Worm (Caenorhabditis elegans) whole organism, L4 larva: ENCODE data around the gene Y67A10A.2.

Experiments used
- lsy-2 ChIP-seq, 2 experiments: fragments of 150-350 bp in 1 of 2; sonication (generic microtip) in 1 of 2; optimal IDR thresholded peaks; 2 replicates each; lab custom pipeline; 2014 to 2017; ENCODE audit warnings: missing biosample characterization in 2 of 2, missing genetic modification characterization in 2 of 2
- zag-1 ChIP-seq: fragments of 150-350 bp; optimal IDR thresholded peaks from 2 replicates; lab custom pipeline; 2014; ENCODE audit warnings: missing biosample characterization, missing genetic modification characterization

DNA sequence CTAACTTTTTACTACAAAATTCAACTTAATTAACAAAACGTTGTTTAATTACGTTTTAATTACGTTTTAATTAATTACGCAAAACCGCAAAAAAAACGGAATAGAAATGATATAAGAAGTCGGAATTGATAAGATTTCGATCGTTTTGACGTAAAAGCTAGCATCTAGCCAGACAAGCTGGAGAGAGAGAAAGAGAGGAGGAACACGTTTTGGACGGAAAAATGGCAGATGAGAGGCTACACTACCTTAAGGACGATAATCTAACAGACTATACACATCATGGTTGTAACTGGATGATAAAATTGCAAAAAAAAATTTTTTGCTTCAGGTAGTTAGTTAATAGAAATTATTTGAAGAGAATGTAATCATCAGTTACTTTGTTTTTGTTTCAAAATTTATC lies 46.3 kb downstream of the Y67A10A.2 start:
- TF ChIP-seq zag-1 (tag; lab: Kevin White, UChicago) (no peak), lsy-2 (tag; optimal IDR thresholded peaks at IDR 0.05; lab: Kevin White, UChicago) (no peak)
